Fruit fly (Drosophila melanogaster): ENCODE data around the gene myd.

Gene myd

DNA sequence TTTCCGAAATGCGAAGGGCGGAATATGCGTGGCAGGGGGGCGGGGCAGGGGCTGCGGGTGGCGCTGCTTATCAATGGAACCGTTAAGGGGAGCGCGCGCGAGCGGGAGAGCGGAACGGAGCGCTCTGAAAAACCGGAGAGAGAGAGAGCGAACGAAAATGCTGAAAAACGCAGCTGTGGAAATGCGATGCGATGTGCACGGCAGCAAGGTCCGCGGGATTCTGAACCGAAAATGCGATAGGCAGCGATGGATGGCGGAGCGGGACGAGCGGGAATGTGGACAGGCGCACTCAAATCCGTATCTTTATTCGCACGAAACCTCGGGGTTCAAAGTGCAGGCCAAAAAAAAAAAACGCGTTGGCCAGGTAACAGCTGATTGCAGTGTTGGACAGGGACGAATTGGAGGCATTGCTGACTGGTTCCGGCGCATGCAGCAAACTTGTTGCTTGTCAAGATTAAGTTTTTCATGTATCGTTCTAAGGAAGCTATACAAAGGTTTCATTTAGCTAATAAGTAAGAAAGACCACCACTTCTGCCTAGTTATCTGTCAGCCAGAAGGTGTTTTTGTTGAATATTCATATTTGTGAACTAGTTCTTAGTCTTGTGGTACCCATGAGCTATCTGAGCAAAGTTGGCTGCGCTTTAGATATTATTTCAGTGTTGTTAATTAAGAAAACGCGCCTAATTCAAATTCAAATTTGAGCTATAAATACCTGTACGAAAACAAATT lies 32.8 kb upstream of the myd start, which contains the start of gene Ppcs (continued):
- TF ChIP-seq CG5245 (GFP tag; optimal IDR thresholded peaks at IDR 0.05) (no peak), nerfin-1 (tag; optimal IDR thresholded peaks at IDR 0.05) (peak; percentile 62), so (GFP tag; IDR thresholded peaks at IDR 0.05) (no peak), CG3065 (GFP tag; optimal IDR thresholded peaks at IDR 0.05) (no peak), CG8924 (tag; optimal IDR thresholded peaks at IDR 0.05) (peak; percentile 33), lola (GFP tag; optimal IDR thresholded peaks at IDR 0.05) (peak in 1 of 3 experiments; percentile 50), CG1792 (GFP tag; optimal IDR thresholded peaks at IDR 0.05) (peak; percentile 34), D19A (tag; optimal IDR thresholded peaks at IDR 0.05) (no peak), Atf6 (GFP tag; IDR thresholded peaks at IDR 0.05) (peak; percentile 8; the same call in 1 of the 2 replicates), Deaf1 (tag; optimal IDR thresholded peaks at IDR 0.05) (peak; percentile 61), HmgD (GFP tag; optimal IDR thresholded peaks at IDR 0.05) (peak; percentile 73), da (GFP tag; optimal IDR thresholded peaks at IDR 0.05) (peak; percentile 54), pros (GFP tag; optimal IDR thresholded peaks at IDR 0.05) (no peak), CG33213 (GFP tag; optimal IDR thresholded peaks at IDR 0.05) (peak; percentile 67), H15 (GFP tag; IDR thresholded peaks at IDR 0.05) (no peak), CG7357 (GFP tag; IDR thresholded peaks at IDR 0.05) (no peak), Eip74EF (GFP tag; optimal IDR thresholded peaks at IDR 0.05) (no peak), CG10274 (GFP tag; optimal IDR thresholded peaks at IDR 0.05) (peak; percentile 34), Kr (GFP tag; optimal IDR thresholded peaks at IDR 0.05) (no peak), slbo (GFP tag; IDR thresholded peaks at IDR 0.05) (peak; percentile 51; the same call in 1 of the 2 replicates), CG14441 (GFP tag; IDR thresholded peaks at IDR 0.05) (no peak), Ets97D (GFP tag; optimal IDR thresholded peaks at IDR 0.05) (peak; percentile 97), p53 (GFP tag; optimal IDR thresholded peaks at IDR 0.05) (peak; percentile 46), CG15479 (GFP tag; optimal IDR thresholded peaks at IDR 0.05) (no peak), CG42726 (GFP tag; IDR thresholded peaks at IDR 0.05; ENCODE audit: partially characterized antibody) (peak; percentile 56), exex (tag; optimal IDR thresholded peaks at IDR 0.05) (peak; percentile 57), Bteb2 (GFP tag; optimal IDR thresholded peaks at IDR 0.05) (peak; percentile 62), CG10147 (GFP tag; optimal IDR thresholded peaks at IDR 0.05) (peak; percentile 52), CG43689 (GFP tag; IDR thresholded peaks at IDR 0.05) (no peak), CkIIα-i1 (GFP tag; IDR thresholded peaks at IDR 0.05) (no peak), vfl (GFP tag; optimal IDR thresholded peaks at IDR 0.05) (peak; percentile 68), gem (tag; optimal IDR thresholded peaks at IDR 0.05) (peak; percentile 47), sd (tag; optimal IDR thresholded peaks at IDR 0.05) (peak; percentile 51), CG30020 (tag; optimal IDR thresholded peaks at IDR 0.05) (peak; percentile 33), CG34224 (GFP tag; IDR thresholded peaks at IDR 0.05; ENCODE audit: partially characterized antibody) (peak; percentile 66; the same call in 2 of the 3 replicates), mld (GFP tag; IDR thresholded peaks at IDR 0.05; ENCODE audit: partially characterized antibody) (0 out of 3 replicates have a peak, but pooled peaks have one; percentile 50), Pdp1 (GFP tag; optimal IDR thresholded peaks at IDR 0.05) (peak; percentile 38 to 59), crc (GFP tag; optimal IDR thresholded peaks at IDR 0.05) (peak; percentile 20), onecut (GFP tag; IDR thresholded peaks at IDR 0.05) (peak; percentile 49; the same call in 1 of the 2 replicates), chinmo (GFP tag; IDR thresholded peaks at IDR 0.05; ENCODE audit: partially characterized antibody) (peak; percentile 97; the same call in 3 of the 4 replicates), CG12299 (tag; optimal IDR thresholded peaks at IDR 0.05) (peak; percentile 20), Hr51 (GFP tag; optimal IDR thresholded peaks at IDR 0.05) (peak; percentile 51 to 66), nom (GFP tag; optimal IDR thresholded peaks at IDR 0.05) (peak; percentile 98), Med (GFP tag) (peak; percentile 92), CG10321 (GFP tag; IDR thresholded peaks at IDR 0.05) (no peak), CG8944 (GFP tag; optimal IDR thresholded peaks at IDR 0.05) (peak; percentile 65), CG7372 (GFP tag; IDR thresholded peaks at IDR 0.05) (no peak), CG9817 (tag; optimal IDR thresholded peaks at IDR 0.05) (peak; percentile 56)
